Worm (Caenorhabditis elegans) whole organism, L4 larva: Measurements from ENCODE around the gene rpl-21.

Experiments used
- D1046.2 ChIP-seq: fragments of 200-800 bp; sonication (Bioruptor generic); IDR thresholded peaks from 2 replicates; pipeline ENCODE4 v1.3.6; 2022; ENCODE audit warnings: missing genetic modification characterization, missing compliant biosample characterization
- F26F4.8 ChIP-seq: fragments of 200-800 bp; sonication (Bioruptor generic); conservative IDR thresholded peaks from 2 replicates; pipeline ENCODE4 v1.3.6; 2022; ENCODE audit warnings: missing genetic modification characterization, missing compliant biosample characterization
- F44E2.7 ChIP-seq: fragments of 200-800 bp; sonication (Bioruptor generic); IDR thresholded peaks from 2 replicates; pipeline ENCODE4 v2.1.2; 2022; ENCODE audit warnings: missing genetic modification characterization, missing compliant biosample characterization
- F49E8.2 ChIP-seq: sonication (generic microtip); optimal IDR thresholded peaks from 2 replicates; lab custom pipeline; 2016; ENCODE audit warnings: missing compliant biosample characterization, mild to moderate bottlenecking, missing genetic modification characterization, borderline replicate concordance
- T20F7.1 ChIP-seq: fragments of 200-800 bp; sonication (Bioruptor generic); optimal IDR thresholded peaks from 2 replicates; lab custom pipeline; 2018; ENCODE audit warnings: mild to moderate bottlenecking, missing genetic modification characterization, missing compliant biosample characterization
- T26A8.4 ChIP-seq: fragments of 200-800 bp; sonication (Bioruptor generic); IDR thresholded peaks from 2 replicates; pipeline ENCODE4 v1.3.6; 2022; ENCODE audit warnings: missing genetic modification characterization, missing compliant biosample characterization
- Y105C5A.15 ChIP-seq: fragments of 200-800 bp; sonication (Bioruptor generic); IDR thresholded peaks from 2 replicates; pipeline ENCODE4 v1.3.6; 2022; ENCODE audit warnings: missing genetic modification characterization, missing compliant biosample characterization
- Y5F2A.4 ChIP-seq: fragments of 200-800 bp; sonication (Bioruptor generic); optimal IDR thresholded peaks from 2 replicates; lab custom pipeline; 2018; ENCODE audit warnings: mild to moderate bottlenecking, missing genetic modification characterization, missing compliant biosample characterization
- ZK546.5 ChIP-seq, 2 experiments: sonication (generic microtip); optimal IDR thresholded peaks; 2 replicates each; lab custom pipeline; 2017; ENCODE audit warnings: missing biosample characterization in 2 of 2, missing genetic modification characterization in 2 of 2
- aha-1 ChIP-seq: fragments of 150-350 bp; peaks from one replicate; lab custom pipeline; 2014; ENCODE audit warnings: missing biosample characterization, missing genetic modification characterization
- aly-2 ChIP-seq: sonication (generic microtip); optimal IDR thresholded peaks from 2 replicates; lab custom pipeline; 2018; ENCODE audit warnings: missing biosample characterization, missing genetic modification characterization
- ama-1 ChIP-seq: fragments of 150-350 bp; optimal IDR thresholded peaks from 2 replicates; lab custom pipeline; 2014; ENCODE audit warnings: inconsistent platforms, mixed read lengths
- ces-1 ChIP-seq: fragments of 150-350 bp; sonication (generic microtip); optimal IDR thresholded peaks from 4 replicates; lab custom pipeline; 2014; ENCODE audit warnings: missing biosample characterization, missing genetic modification reagents, missing genetic modification characterization
- ctbp-1 ChIP-seq: fragments of 200-800 bp; sonication (Bioruptor generic); IDR thresholded peaks from 2 replicates; pipeline ENCODE4 v1.3.6; 2022; ENCODE audit warnings: missing genetic modification reagents, missing genetic modification characterization, missing compliant biosample characterization
- daf-16 ChIP-seq, 3 experiments: sonication (generic microtip); optimal IDR thresholded peaks; 2 replicates each; lab custom pipeline; 2016 to 2017; ENCODE audit warnings: missing genetic modification characterization in 3 of 3, missing genetic modification reagents in 3 of 3, mild to moderate bottlenecking in 2 of 3, missing compliant biosample characterization in 2 of 3, missing biosample characterization in 1 of 3, moderate library complexity in 1 of 3
- dmd-8 ChIP-seq: fragments of 200-800 bp; sonication (Bioruptor generic); IDR thresholded peaks from 2 replicates; pipeline ENCODE4 v1.3.6; 2022; ENCODE audit warnings: missing genetic modification characterization, missing compliant biosample characterization
- dmd-9 ChIP-seq: fragments of 200-800 bp; sonication (Bioruptor generic); IDR thresholded peaks from 2 replicates; pipeline ENCODE4 v1.3.6; 2022; ENCODE audit warnings: missing genetic modification reagents, missing genetic modification characterization, missing compliant biosample characterization
- dve-1 ChIP-seq: sonication (generic microtip); optimal IDR thresholded peaks from 2 replicates; lab custom pipeline; 2017; ENCODE audit warnings: antibody characterized with exemption, mild to moderate bottlenecking, missing genetic modification characterization, missing compliant biosample characterization; ENCODE audit not compliant: insufficient read depth
- egl-27 ChIP-seq: sonication (generic microtip); optimal IDR thresholded peaks from 3 replicates; lab custom pipeline; 2017; ENCODE audit warnings: missing biosample characterization, missing genetic modification reagents, missing genetic modification characterization
- egl-43 ChIP-seq: fragments of 200-800 bp; sonication (Bioruptor generic); IDR thresholded peaks from 2 replicates; pipeline ENCODE4 v1.3.6; 2022; ENCODE audit warnings: missing genetic modification reagents, missing genetic modification characterization, missing compliant biosample characterization
- fkh-10 ChIP-seq: fragments of 150-350 bp; optimal IDR thresholded peaks from 2 replicates; lab custom pipeline; 2014; ENCODE audit warnings: missing biosample characterization, missing genetic modification reagents, missing genetic modification characterization
- fos-1 ChIP-seq: fragments of 150-350 bp; optimal IDR thresholded peaks from 2 replicates; lab custom pipeline; 2014; ENCODE audit warnings: missing biosample characterization, missing genetic modification characterization
- gei-8 ChIP-seq: fragments of 200-800 bp; sonication (Bioruptor generic); optimal IDR thresholded peaks from 2 replicates; lab custom pipeline; 2018; ENCODE audit warnings: mild to moderate bottlenecking, missing genetic modification characterization, missing compliant biosample characterization
- hlh-11 ChIP-seq: fragments of 200-800 bp; sonication (Bioruptor generic); optimal IDR thresholded peaks from 2 replicates; lab custom pipeline; 2018; ENCODE audit warnings: mild to moderate bottlenecking, missing genetic modification characterization, missing compliant biosample characterization
- hlh-30 ChIP-seq: sonication (generic microtip); optimal IDR thresholded peaks from 2 replicates; lab custom pipeline; 2017; ENCODE audit warnings: antibody characterized with exemption, mild to moderate bottlenecking, missing genetic modification characterization, missing compliant biosample characterization; ENCODE audit not compliant: insufficient read depth
- hmg-1.1 ChIP-seq: fragments of 200-800 bp; sonication (Bioruptor generic); IDR thresholded peaks from 2 replicates; pipeline ENCODE4 v1.3.6; 2022; ENCODE audit warnings: missing genetic modification reagents, missing genetic modification characterization, missing compliant biosample characterization
- lim-7 ChIP-seq: fragments of 200-800 bp; sonication (Bioruptor generic); IDR thresholded peaks from 2 replicates; pipeline ENCODE4 v1.3.6; 2022; ENCODE audit warnings: missing genetic modification characterization, missing compliant biosample characterization
- lin-15B ChIP-seq: fragments of 150-350 bp; sonication (generic microtip); optimal IDR thresholded peaks from 3 replicates; lab custom pipeline; 2014; ENCODE audit warnings: missing biosample characterization, missing genetic modification characterization
- lin-38 ChIP-seq: fragments of 200-800 bp; sonication (Bioruptor generic); IDR thresholded peaks from 2 replicates; pipeline ENCODE4 v1.3.6; 2022; ENCODE audit warnings: missing genetic modification reagents, missing genetic modification characterization, missing compliant biosample characterization
- lin-39 ChIP-seq: fragments of 150-350 bp; optimal IDR thresholded peaks from 2 replicates; lab custom pipeline; 2014; ENCODE audit warnings: missing biosample characterization, missing genetic modification reagents, missing genetic modification characterization
- lir-3 ChIP-seq: sonication (generic microtip); optimal IDR thresholded peaks from 2 replicates; lab custom pipeline; 2016; ENCODE audit warnings: mild to moderate bottlenecking, missing genetic modification characterization, missing compliant biosample characterization
- madf-9 ChIP-seq: fragments of 200-800 bp; sonication (Bioruptor generic); conservative IDR thresholded peaks from 2 replicates; pipeline ENCODE4 v1.3.6; 2022; ENCODE audit warnings: missing genetic modification reagents, missing genetic modification characterization, missing compliant biosample characterization
- mes-2 ChIP-seq: sonication (generic microtip); optimal IDR thresholded peaks from 2 replicates; lab custom pipeline; 2016; ENCODE audit warnings: missing genotype, mild to moderate bottlenecking, missing genetic modification characterization, missing compliant biosample characterization; ENCODE audit not compliant: poor library complexity, severe bottlenecking
- mxl-2 ChIP-seq: fragments of 200-800 bp; sonication (Bioruptor generic); conservative IDR thresholded peaks from 2 replicates; pipeline ENCODE4 v1.3.6; 2022; ENCODE audit warnings: missing genetic modification reagents, missing genetic modification characterization, missing compliant biosample characterization
- mxl-3 ChIP-seq: fragments of 200-800 bp; sonication (Bioruptor generic); optimal IDR thresholded peaks from 2 replicates; lab custom pipeline; 2018; ENCODE audit warnings: mild to moderate bottlenecking, missing genetic modification characterization, missing compliant biosample characterization
- nhr-10 ChIP-seq: fragments of 150-350 bp; optimal IDR thresholded peaks from 2 replicates; lab custom pipeline; 2014; ENCODE audit warnings: missing biosample characterization, missing genetic modification characterization
- nhr-102 ChIP-seq: sonication (generic microtip); optimal IDR thresholded peaks from 2 replicates; lab custom pipeline; 2016; ENCODE audit warnings: mild to moderate bottlenecking, missing genetic modification characterization, moderate library complexity, missing compliant biosample characterization
- nhr-11 ChIP-seq: fragments of 150-350 bp; optimal IDR thresholded peaks from 2 replicates; lab custom pipeline; 2014; ENCODE audit warnings: missing biosample characterization, missing genetic modification characterization
- nhr-237 ChIP-seq: sonication (generic microtip); optimal IDR thresholded peaks from 2 replicates; lab custom pipeline; 2017; ENCODE audit warnings: missing biosample characterization, missing genetic modification characterization
- nhr-25 ChIP-seq: sonication (generic microtip); optimal IDR thresholded peaks from 2 replicates; lab custom pipeline; 2017; ENCODE audit warnings: missing genetic modification characterization, mild to moderate bottlenecking, missing compliant biosample characterization, antibody characterized with exemption, moderate library complexity, borderline replicate concordance; ENCODE audit not compliant: insufficient read depth
- nhr-28 ChIP-seq: fragments of 150-350 bp; optimal IDR thresholded peaks from 2 replicates; lab custom pipeline; 2014; ENCODE audit warnings: missing biosample characterization, missing genetic modification characterization
- nhr-41 ChIP-seq: fragments of 200-800 bp; sonication (Bioruptor generic); IDR thresholded peaks from 2 replicates; pipeline ENCODE4 v1.3.6; 2022; ENCODE audit warnings: missing genetic modification reagents, missing genetic modification characterization, missing compliant biosample characterization
- nhr-6 ChIP-seq: fragments of 150-350 bp; optimal IDR thresholded peaks from 2 replicates; lab custom pipeline; 2014; ENCODE audit warnings: missing biosample characterization, missing genetic modification characterization
- pha-4 ChIP-seq, 2 experiments: fragments of 150-350 bp in 1 of 2; fragments of 200-800 bp in 1 of 2; sonication (Bioruptor generic) in 1 of 2; IDR thresholded peaks in 1 of 2; optimal IDR thresholded peaks in 1 of 2; 2 replicates each; pipeline versions ENCODE4 v1.3.6 to Lab custom; 2014 to 2022; ENCODE audit warnings: missing genetic modification characterization in 2 of 2, missing genetic modification reagents in 2 of 2, missing biosample characterization in 1 of 2, missing compliant biosample characterization in 1 of 2
- pqm-1 ChIP-seq: sonication (generic microtip); optimal IDR thresholded peaks from 2 replicates; lab custom pipeline; 2017; ENCODE audit warnings: missing biosample characterization, missing genetic modification characterization
- rbr-2 ChIP-seq: sonication (generic microtip); optimal IDR thresholded peaks from 2 replicates; lab custom pipeline; 2016; ENCODE audit warnings: missing genotype, missing genetic modification characterization, missing compliant biosample characterization
- set-16 ChIP-seq: fragments of 200-800 bp; sonication (Bioruptor generic); IDR thresholded peaks from 2 replicates; pipeline ENCODE4 v1.3.6; 2022; ENCODE audit warnings: missing genetic modification reagents, missing genetic modification characterization, missing compliant biosample characterization
- snpc-4 ChIP-seq: fragments of 150-350 bp; optimal IDR thresholded peaks from 2 replicates; lab custom pipeline; 2014; ENCODE audit warnings: missing biosample characterization, missing genetic modification characterization
- unc-39 ChIP-seq: sonication (generic microtip); optimal IDR thresholded peaks from 2 replicates; lab custom pipeline; 2017; ENCODE audit warnings: missing biosample characterization, missing genetic modification characterization

rpl-21 gene

ce11 chrIII:8130177-8130902 lies at the start of gene rpl-21, which contains the start of gene C14B9.10:
TSS of gene rpl-21 (minus strand) at chrIII:8130227.
TSS of gene C14B9.10 (plus strand) at chrIII:8130852.
- no peak for TF ChIP-seq fos-1
- no peak for TF ChIP-seq egl-43 (GFP tag; lab: Robert Waterston, UW)
- TF ChIP-seq unc-39 = no peak
- TF ChIP-seq Y5F2A.4 (GFP tag; lab: Kevin White, UChicago) = no peak
- peak; percentile 57 for TF ChIP-seq nhr-28
- TF ChIP-seq snpc-4 = no peak
- TF ChIP-seq lin-38 = peak; percentile 75
- no peak for TF ChIP-seq gei-8
- peak; percentile 72 for TF ChIP-seq rbr-2
- no peak for TF ChIP-seq egl-27 (tag; lab: Kevin White, UChicago)
- TF ChIP-seq hlh-30 (tag; lab: Kevin White, UChicago) = peak; percentile 80
- no peak for TF ChIP-seq lir-3 (tag; lab: Kevin White, UChicago)
- peak; percentile 55; the same call in 1 of the 2 replicates for TF ChIP-seq dmd-9 (GFP tag; lab: Robert Waterston, UW)
- TF ChIP-seq hmg-1.1 (GFP tag; lab: Robert Waterston, UW) = peak; percentile 75
- no peak for TF ChIP-seq nhr-10 (tag; lab: Kevin White, UChicago)
- no peak for TF ChIP-seq nhr-41 (GFP tag; lab: Robert Waterston, UW)
- peak; percentile 55 for TF ChIP-seq nhr-102 (tag; lab: Kevin White, UChicago)
- no peak for TF ChIP-seq fkh-10 (GFP tag; lab: Kevin White, UChicago)
- no peak for TF ChIP-seq set-16 (GFP tag; lab: Robert Waterston, UW)
- TF ChIP-seq lim-7 = 0 out of 2 replicates have a peak, but pooled peaks have one; percentile 30
- TF ChIP-seq dve-1 (tag; lab: Kevin White, UChicago) = peak; percentile 78
- no peak for TF ChIP-seq F44E2.7 (GFP tag; lab: Robert Waterston, UW)
- no peak for TF ChIP-seq pha-4 (GFP tag; IDR thresholded peaks at IDR 0.05; lab: Robert Waterston, UW)
- TF ChIP-seq pha-4 (tag; optimal IDR thresholded peaks at IDR 0.05; lab: Kevin White, UChicago) = peak; percentile 51
- no peak for TF ChIP-seq dmd-8 (GFP tag; lab: Robert Waterston, UW)
- no peak for TF ChIP-seq lin-39 (tag; lab: Kevin White, UChicago)
- no peak for TF ChIP-seq ZK546.5 (tag; optimal IDR thresholded peaks at IDR 0.05; lab: Kevin White, UChicago)
- no peak for TF ChIP-seq madf-9
- TF ChIP-seq aha-1 (tag; lab: Kevin White, UChicago) = peak; percentile 96
- TF ChIP-seq aly-2 = no peak
- peak; percentile 70 for TF ChIP-seq hlh-11
- TF ChIP-seq mes-2 (tag; lab: Kevin White, UChicago) = peak; percentile 91
- TF ChIP-seq ama-1 = peak; percentile 59
- TF ChIP-seq nhr-6 = peak; percentile 77
- TF ChIP-seq pqm-1 (tag; lab: Kevin White, UChicago) = no peak
- no peak for TF ChIP-seq mxl-2
- TF ChIP-seq nhr-11 (tag; lab: Kevin White, UChicago) = peak; percentile 67
- 0 out of 2 replicates have a peak, but pooled peaks have one; percentile 25 for TF ChIP-seq ctbp-1
- no peak for TF ChIP-seq mxl-3
- TF ChIP-seq T26A8.4 (GFP tag; lab: Robert Waterston, UW) = peak; percentile 62; the same call in 1 of the 2 replicates
- no peak for TF ChIP-seq Y105C5A.15
- no peak for TF ChIP-seq F26F4.8
- no peak for TF ChIP-seq lin-15B
- TF ChIP-seq F49E8.2 = peak; percentile 77
- peak; percentile 99 for TF ChIP-seq D1046.2 (GFP tag; lab: Robert Waterston, UW)
- no peak for TF ChIP-seq ces-1 (GFP tag; lab: Kevin White, UChicago)
- TF ChIP-seq T20F7.1 (GFP tag; lab: Kevin White, UChicago) = peak; percentile 79
- no peak for TF ChIP-seq nhr-237 (tag; lab: Kevin White, UChicago)
- peak; percentile 47 for TF ChIP-seq nhr-25 (tag; lab: Kevin White, UChicago)
- TF ChIP-seq daf-16 (GFP tag; optimal IDR thresholded peaks at IDR 0.05; lab: Kevin White, UChicago) = no peak
- peak; percentile 44 for TF ChIP-seq daf-16 (tag; optimal IDR thresholded peaks at IDR 0.05; lab: Kevin White, UChicago)
